Worm (Caenorhabditis elegans): Measurements from ENCODE around the gene T01C4.8.

ce11 chrV:7145250-7145850 lies 16.0 kb upstream of the T01C4.8 start, which contains the start of gene ugt-37:
- TF ChIP-seq ztf-11 (tag; optimal IDR thresholded peaks at IDR 0.05): no peak
- TF ChIP-seq nhr-11 (tag; optimal IDR thresholded peaks at IDR 0.05): no peak
- no peak for TF ChIP-seq fos-1 (tag; optimal IDR thresholded peaks at IDR 0.05)
- no peak for TF ChIP-seq C34F6.9 (tag; optimal IDR thresholded peaks at IDR 0.05)
- no peak for TF ChIP-seq unc-62 (GFP tag; optimal IDR thresholded peaks at IDR 0.05)
- no peak for TF ChIP-seq unc-39 (tag; optimal IDR thresholded peaks at IDR 0.05)
- no peak for TF ChIP-seq nhr-12 (tag; optimal IDR thresholded peaks at IDR 0.05)
- TF ChIP-seq ama-1 (optimal IDR thresholded peaks at IDR 0.05): no peak
- TF ChIP-seq elt-1 (tag; optimal IDR thresholded peaks at IDR 0.05): no peak
- TF ChIP-seq sma-9 (GFP tag; optimal IDR thresholded peaks at IDR 0.05): no peak
- TF ChIP-seq sma-9 (tag; optimal IDR thresholded peaks at IDR 0.05): no peak
